Fruit fly (Drosophila melanogaster) whole organism, embryonic: ENCODE data around the gene Ekar.
A peak's percentile ranks its signal among the peaks of the same experiment; 100 is the strongest.

Experiments
- CG10267 ChIP-seq: fragments of 200-800 bp; sonication (Bioruptor generic); optimal IDR thresholded peaks from 2 replicates; lab custom pipeline; 2018; ENCODE audit warnings: missing biosample characterization, mild to moderate bottlenecking, missing genetic modification characterization, moderate library complexity
- CG11723 ChIP-seq: fragments of 200-800 bp; sonication (Bioruptor generic); optimal IDR thresholded peaks from 2 replicates; lab custom pipeline; 2017; ENCODE audit warnings: missing biosample characterization, mild to moderate bottlenecking, missing genetic modification characterization
- CG14441 ChIP-seq: fragments of 200-800 bp; sonication (Bioruptor generic); IDR thresholded peaks from 2 replicates; pipeline ENCODE4 v1.3.6; 2022; ENCODE audit warnings: missing biosample characterization, missing genetic modification characterization
- CG15269 ChIP-seq: fragments of 200-800 bp; sonication (Bioruptor generic); optimal IDR thresholded peaks from 2 replicates; lab custom pipeline; 2018; ENCODE audit warnings: missing biosample characterization, mild to moderate bottlenecking, missing genetic modification characterization, moderate library complexity
- CG2199 ChIP-seq: fragments of 200-800 bp; sonication (Bioruptor generic); IDR thresholded peaks from 3 replicates; pipeline ENCODE4 v1.3.6; 2022; ENCODE audit warnings: missing biosample characterization, missing genetic modification characterization
- CG32767 ChIP-seq: fragments of 200-800 bp; sonication (Bioruptor generic); IDR thresholded peaks from 2 replicates; pipeline ENCODE4 v1.3.6; 2022; ENCODE audit warnings: missing biosample characterization, missing genetic modification characterization
- CG34422 ChIP-seq: fragments of 200-800 bp; sonication (Bioruptor generic); IDR thresholded peaks from 3 replicates; pipeline ENCODE4 v1.3.6; 2022; ENCODE audit warnings: missing biosample characterization, missing genetic modification characterization
- CG43689 ChIP-seq: fragments of 200-800 bp; sonication (Bioruptor generic); IDR thresholded peaks from 2 replicates; pipeline ENCODE4 v1.3.6; 2022; ENCODE audit warnings: missing biosample characterization, missing genetic modification characterization
- CG4617 ChIP-seq: fragments of 200-800 bp; sonication (Bioruptor generic); optimal IDR thresholded peaks from 3 replicates; lab custom pipeline; 2016; ENCODE audit warnings: missing biosample characterization, missing genetic modification characterization, borderline replicate concordance
- CG6791 ChIP-seq: fragments of 200-800 bp; sonication (Bioruptor generic); IDR thresholded peaks from 3 replicates; pipeline ENCODE4 v1.3.6; 2022; ENCODE audit warnings: missing biosample characterization, missing genetic modification characterization; ENCODE audit not compliant: partially characterized antibody
- CG8944 ChIP-seq: fragments of 200-800 bp; sonication (Bioruptor generic); optimal IDR thresholded peaks from 3 replicates; lab custom pipeline; 2016; ENCODE audit warnings: missing biosample characterization, missing genetic modification characterization
- CG9437 ChIP-seq: fragments of 200-800 bp; sonication (Bioruptor generic); optimal IDR thresholded peaks from 2 replicates; lab custom pipeline; 2018; ENCODE audit warnings: missing biosample characterization, mild to moderate bottlenecking, missing genetic modification characterization
- D19A ChIP-seq: fragments of 200-800 bp; optimal IDR thresholded peaks from 3 replicates; lab custom pipeline; 2019; ENCODE audit warnings: missing biosample characterization, mild to moderate bottlenecking, missing genetic modification characterization, moderate library complexity
- Dfd ChIP-seq, 2 experiments: fragments of >200 bp; optimal IDR thresholded peaks; 2 replicates each; lab custom pipeline; 2017; ENCODE audit warnings: missing biosample characterization in 2 of 2, missing genetic modification characterization in 2 of 2
- Dref ChIP-seq: fragments of 200-800 bp; sonication (Bioruptor generic); IDR thresholded peaks from 2 replicates; pipeline ENCODE4 v1.3.6; 2022; ENCODE audit warnings: missing biosample characterization, missing genetic modification characterization
- ERR ChIP-seq: fragments of 200-800 bp; sonication (Bioruptor generic); optimal IDR thresholded peaks from 2 replicates; lab custom pipeline; 2016; ENCODE audit warnings: missing biosample characterization, missing genetic modification characterization
- Fer2 ChIP-seq: fragments of 200-800 bp; sonication (Bioruptor generic); optimal IDR thresholded peaks from 2 replicates; lab custom pipeline; 2018; ENCODE audit warnings: missing biosample characterization, mild to moderate bottlenecking, missing genetic modification characterization, moderate library complexity
- HHEX ChIP-seq: fragments of 200-800 bp; sonication (Bioruptor generic); optimal IDR thresholded peaks from 3 replicates; lab custom pipeline; 2017; ENCODE audit warnings: missing biosample characterization, mild to moderate bottlenecking, missing genetic modification characterization, missing genetic modification reagents
- Med ChIP-seq: fragments of 200-800 bp; sonication (Bioruptor generic); peaks from one replicate; lab custom pipeline; 2016; ENCODE audit warnings: missing biosample characterization, missing genetic modification characterization, mild to moderate bottlenecking, inconsistent platforms, moderate library complexity
- Meics ChIP-seq: fragments of 200-800 bp; sonication (Bioruptor generic); optimal IDR thresholded peaks from 2 replicates; lab custom pipeline; 2017; ENCODE audit warnings: missing biosample characterization, mild to moderate bottlenecking, missing genetic modification characterization
- Pdp1 ChIP-seq, 2 experiments: fragments of 200-800 bp; sonication (Bioruptor generic); optimal IDR thresholded peaks; 3 replicates each; lab custom pipeline; 2016; ENCODE audit warnings: missing biosample characterization in 2 of 2, missing genetic modification characterization in 2 of 2, mild to moderate bottlenecking in 1 of 2, moderate library complexity in 1 of 2
- Scr ChIP-seq: fragments of 200-800 bp; sonication (Bioruptor generic); IDR thresholded peaks from 2 replicates; pipeline ENCODE4 v1.3.6; 2022; ENCODE audit warnings: missing biosample characterization, missing genetic modification characterization; ENCODE audit not compliant: partially characterized antibody
- Stat92E ChIP-seq, 3 experiments: fragments of >200 bp in 2 of 3; fragments of 200-800 bp in 1 of 3; sonication (Bioruptor generic) in 1 of 3; optimal IDR thresholded peaks; 2 replicates each; lab custom pipeline; 2017 to 2019; ENCODE audit warnings: missing biosample characterization in 3 of 3, missing genetic modification characterization in 3 of 3, mild to moderate bottlenecking in 1 of 3, moderate library complexity in 1 of 3
- YL-1 ChIP-seq: fragments of 200-800 bp; sonication (Bioruptor generic); optimal IDR thresholded peaks from 3 replicates; lab custom pipeline; 2017; ENCODE audit warnings: missing biosample characterization, mild to moderate bottlenecking, missing genetic modification characterization
- ac ChIP-seq: fragments of 200-800 bp; sonication (Bioruptor generic); optimal IDR thresholded peaks from 3 replicates; lab custom pipeline; 2017; ENCODE audit warnings: missing biosample characterization, mild to moderate bottlenecking, missing genetic modification characterization
- bab2 ChIP-seq: fragments of 200-800 bp; sonication (Bioruptor generic); optimal IDR thresholded peaks from 2 replicates; lab custom pipeline; 2016; ENCODE audit warnings: missing biosample characterization, missing genetic modification characterization
- dmrt11E ChIP-seq: fragments of 200-800 bp; sonication (Bioruptor generic); optimal IDR thresholded peaks from 3 replicates; lab custom pipeline; 2018; ENCODE audit warnings: missing biosample characterization, mild to moderate bottlenecking, missing genetic modification characterization, moderate library complexity
- fu2 ChIP-seq: fragments of 200-800 bp; sonication (Bioruptor generic); optimal IDR thresholded peaks from 2 replicates; lab custom pipeline; 2016; ENCODE audit warnings: missing biosample characterization, missing genetic modification characterization
- gfzf ChIP-seq: fragments of 200-800 bp; sonication (Bioruptor generic); optimal IDR thresholded peaks from 2 replicates; lab custom pipeline; 2016; ENCODE audit warnings: missing biosample characterization, mild to moderate bottlenecking, missing genetic modification characterization, moderate library complexity
- knrl ChIP-seq: fragments of 200-800 bp; sonication (Bioruptor generic); IDR thresholded peaks from 3 replicates; pipeline ENCODE4 v1.3.6; 2022; ENCODE audit warnings: missing biosample characterization, missing genetic modification characterization; ENCODE audit not compliant: partially characterized antibody
- lola ChIP-seq, 3 experiments: fragments of >200 bp in 2 of 3; fragments of 200-800 bp in 1 of 3; sonication (Bioruptor generic) in 1 of 3; optimal IDR thresholded peaks; 2 replicates each; lab custom pipeline; 2017 to 2019; ENCODE audit warnings: missing biosample characterization in 3 of 3, missing genetic modification characterization in 3 of 3, mild to moderate bottlenecking in 1 of 3, moderate library complexity in 1 of 3
- mld ChIP-seq: fragments of 200-800 bp; sonication (Bioruptor generic); IDR thresholded peaks from 3 replicates; pipeline ENCODE4 v1.3.6; 2022; ENCODE audit warnings: missing biosample characterization, missing genetic modification characterization; ENCODE audit not compliant: partially characterized antibody
- pros ChIP-seq: fragments of 200-800 bp; sonication (Bioruptor generic); optimal IDR thresholded peaks from 3 replicates; lab custom pipeline; 2019; ENCODE audit warnings: missing biosample characterization, mild to moderate bottlenecking, missing genetic modification characterization, moderate library complexity
- pzg ChIP-seq: fragments of 200-800 bp; sonication (Bioruptor generic); optimal IDR thresholded peaks from 3 replicates; lab custom pipeline; 2018; ENCODE audit warnings: missing biosample characterization, mild to moderate bottlenecking, missing genetic modification characterization, moderate library complexity
- scrt ChIP-seq: fragments of 200-800 bp; sonication (Bioruptor generic); optimal IDR thresholded peaks from 2 replicates; lab custom pipeline; 2018; ENCODE audit warnings: missing biosample characterization, mild to moderate bottlenecking, missing genetic modification characterization, moderate library complexity
- sd ChIP-seq: fragments of 200-800 bp; sonication (Bioruptor generic); optimal IDR thresholded peaks from 3 replicates; lab custom pipeline; 2018; ENCODE audit warnings: missing biosample characterization, mild to moderate bottlenecking, missing genetic modification characterization, moderate library complexity
- sens ChIP-seq: fragments of 200-800 bp; sonication (Bioruptor generic); peaks from one replicate; lab custom pipeline; 2016; ENCODE audit warnings: missing biosample characterization, missing genetic modification characterization
- stwl ChIP-seq: fragments of 200-800 bp; sonication (Bioruptor generic); optimal IDR thresholded peaks from 3 replicates; lab custom pipeline; 2018; ENCODE audit warnings: missing biosample characterization, mild to moderate bottlenecking, missing genetic modification characterization, moderate library complexity
- trem ChIP-seq: fragments of 200-800 bp; optimal IDR thresholded peaks from 3 replicates; lab custom pipeline; 2019; ENCODE audit warnings: missing biosample characterization, mild to moderate bottlenecking, missing genetic modification characterization, moderate library complexity

Ekar gene

dm6 chr4:670905-671419 lies 24.6 kb upstream of the Ekar start, which contains the start of gene CG11360 (continued):
- TF ChIP-seq pzg (GFP tag; lab: Kevin White, UChicago) (peak; percentile 73), CG11723 (peak; percentile 86), CG14441 (GFP tag; lab: Robert Waterston, UW) (peak; percentile 34; the same call in 1 of the 2 replicates), knrl (peak; percentile 63; the same call in 2 of the 3 replicates), YL-1 (peak; percentile 15), gfzf (GFP tag; lab: Kevin White, UChicago) (peak; percentile 32), ERR (GFP tag; lab: Kevin White, UChicago) (peak; percentile 1), Meics (no peak), CG32767 (GFP tag; lab: Robert Waterston, UW) (peak; percentile 90), Med (peak; percentile 81), HHEX (GFP tag; lab: Kevin White, UChicago) (no peak), Dref (GFP tag; lab: Robert Waterston, UW) (peak; percentile 77), sens (GFP tag; lab: Kevin White, UChicago) (peak; percentile 84), Scr (GFP tag; lab: Robert Waterston, UW) (peak; percentile 59), scrt (GFP tag; lab: Kevin White, UChicago) (peak; percentile 47), CG6791 (peak; percentile 49; the same call in 2 of the 3 replicates), CG10267 (tag; lab: Kevin White, UChicago) (peak; percentile 4), fu2 (GFP tag; lab: Kevin White, UChicago) (peak; percentile 31), lola (GFP tag; optimal IDR thresholded peaks at IDR 0.05; lab: Kevin White, UChicago) (peak in 1 of 3 experiments; percentile 76), CG9437 (GFP tag; lab: Kevin White, UChicago) (no peak), trem (tag; lab: Kevin White, UChicago) (peak; percentile 44), dmrt11E (tag; lab: Kevin White, UChicago) (peak; percentile 8), Pdp1 (GFP tag; optimal IDR thresholded peaks at IDR 0.05; lab: Kevin White, UChicago) (peak in 1 of 2 experiments; percentile 20), CG15269 (tag; lab: Kevin White, UChicago) (no peak), sd (peak; percentile 97), CG8944 (peak; percentile 17), pros (GFP tag; lab: Kevin White, UChicago) (peak; percentile 73), Stat92E (GFP tag; optimal IDR thresholded peaks at IDR 0.05; lab: Kevin White, UChicago) (peak in 1 of 3 experiments; percentile 77), stwl (tag; lab: Kevin White, UChicago) (peak; percentile 11), ac (no peak), CG4617 (peak; percentile 79), CG34422 (peak; percentile 86; the same call in 2 of the 3 replicates), Dfd (GFP tag; optimal IDR thresholded peaks at IDR 0.05; lab: Kevin White, UChicago) (peak in 1 of 2 experiments; percentile 69), bab2 (GFP tag; lab: Kevin White, UChicago) (no peak), mld (GFP tag; lab: Robert Waterston, UW) (0 out of 3 replicates have a peak, but pooled peaks have one; percentile 16)

- TF ChIP-seq D19A (tag; lab: Kevin White, UChicago) (peak; percentile 72), Fer2 (tag; lab: Kevin White, UChicago) (no peak), CG43689 (GFP tag; lab: Robert Waterston, UW) (no peak), CG2199 (0 out of 3 replicates have a peak, but pooled peaks have one; percentile 51)
Measured at dm6 chr4:664277-664676, 17.9 kb upstream of the Ekar start.
